Worm (Caenorhabditis elegans): ENCODE results near the gene aly-2.

aly-2 gene

ce11 chrIV:9198136-9198535 lies 50.9 kb downstream of the aly-2 start:
- no peak for TF ChIP-seq ceh-8 (GFP tag; optimal IDR thresholded peaks at IDR 0.05)
- peak in 2 of 3 experiments; percentile 27 to 37 for TF ChIP-seq dpl-1 (GFP tag; optimal IDR thresholded peaks at IDR 0.05)
- peak; percentile 74 for TF ChIP-seq C16A3.4 (tag; optimal IDR thresholded peaks at IDR 0.05)
- TF ChIP-seq aha-1 (tag; optimal IDR thresholded peaks at IDR 0.05), result no peak
- no peak for TF ChIP-seq unc-30 (tag; optimal IDR thresholded peaks at IDR 0.05)
- peak; percentile 49 for TF ChIP-seq grh-1 (GFP tag; IDR thresholded peaks at IDR 0.05)
- TF ChIP-seq ets-5 (GFP tag; IDR thresholded peaks at IDR 0.05), result no peak
- peak; percentile 77 for TF ChIP-seq elt-2 (tag; optimal IDR thresholded peaks at IDR 0.05)
- TF ChIP-seq jun-1 (tag; optimal IDR thresholded peaks at IDR 0.05), result no peak
- TF ChIP-seq zag-1 (tag; optimal IDR thresholded peaks at IDR 0.05), result no peak
- peak; percentile 34 for TF ChIP-seq irx-1 (tag; optimal IDR thresholded peaks at IDR 0.05)
- TF ChIP-seq Y116A8C.19 (tag; optimal IDR thresholded peaks at IDR 0.05; ENCODE audit: borderline replicate concordance), result no peak
- TF ChIP-seq mep-1 (tag; optimal IDR thresholded peaks at IDR 0.05), result peak; percentile 72
- TF ChIP-seq C04F5.9 (tag; optimal IDR thresholded peaks at IDR 0.05), result no peak
- no peak for TF ChIP-seq isw-1 (GFP tag; IDR thresholded peaks at IDR 0.05)
- peak; percentile 88 for TF ChIP-seq snu-23 (GFP tag; optimal IDR thresholded peaks at IDR 0.05)
- TF ChIP-seq unc-98 (GFP tag; IDR thresholded peaks at IDR 0.05), result no peak
- TF ChIP-seq nhr-20 (tag; optimal IDR thresholded peaks at IDR 0.05), result peak; percentile 92
- TF ChIP-seq swsn-7 (tag; optimal IDR thresholded peaks at IDR 0.05), result peak; percentile 34
- peak in 1 of 2 experiments; percentile 85 for TF ChIP-seq lin-35 (GFP tag; optimal IDR thresholded peaks at IDR 0.05)
- TF ChIP-seq dsc-1 (tag; optimal IDR thresholded peaks at IDR 0.05), result no peak
- TF ChIP-seq F16B12.6 (tag; optimal IDR thresholded peaks at IDR 0.05), result no peak
- TF ChIP-seq alr-1 (tag; optimal IDR thresholded peaks at IDR 0.05; ENCODE audit: borderline replicate concordance), result no peak
- TF ChIP-seq ceh-82 (tag; optimal IDR thresholded peaks at IDR 0.05), result no peak
- no peak for TF ChIP-seq ceh-90 (tag; optimal IDR thresholded peaks at IDR 0.05)
- TF ChIP-seq blmp-1 (tag; optimal IDR thresholded peaks at IDR 0.05), result peak; percentile 93
- no peak for TF ChIP-seq rnt-1 (tag; optimal IDR thresholded peaks at IDR 0.05)
- peak; percentile 74 for TF ChIP-seq tbx-2 (tag; optimal IDR thresholded peaks at IDR 0.05)
- no peak for TF ChIP-seq C34B4.2 (tag; optimal IDR thresholded peaks at IDR 0.05)
- no peak for TF ChIP-seq nhr-76 (tag; optimal IDR thresholded peaks at IDR 0.05)
- TF ChIP-seq mab-9 (GFP tag; IDR thresholded peaks at IDR 0.05), result no peak
- peak; percentile 60 for TF ChIP-seq fos-1 (tag; optimal IDR thresholded peaks at IDR 0.05)
- TF ChIP-seq nhr-19 (GFP tag; conservative IDR thresholded peaks at IDR 0.05), result peak; percentile 84
- no peak for TF ChIP-seq nhr-11 (tag; optimal IDR thresholded peaks at IDR 0.05)
- TF ChIP-seq nhr-85 (tag), result peak; percentile 97
- no peak for TF ChIP-seq ztf-11 (tag; optimal IDR thresholded peaks at IDR 0.05)
- TF ChIP-seq lsy-2 (tag; optimal IDR thresholded peaks at IDR 0.05), result peak; percentile 21 to 65
- no peak for TF ChIP-seq nhr-84 (tag; optimal IDR thresholded peaks at IDR 0.05)
- no peak for TF ChIP-seq snpc-4 (tag; optimal IDR thresholded peaks at IDR 0.05)
- peak; percentile 23 for TF ChIP-seq unc-130 (tag; optimal IDR thresholded peaks at IDR 0.05)
- TF ChIP-seq egl-13 (tag; optimal IDR thresholded peaks at IDR 0.05), result no peak
- no peak for TF ChIP-seq aly-2 (tag; optimal IDR thresholded peaks at IDR 0.05)
- peak in 1 of 2 experiments; percentile 78 for TF ChIP-seq mdl-1 (tag; optimal IDR thresholded peaks at IDR 0.05)
- peak; percentile 24 for TF ChIP-seq skn-1 (tag; optimal IDR thresholded peaks at IDR 0.05)
- no peak for TF ChIP-seq nhr-77 (tag; optimal IDR thresholded peaks at IDR 0.05)
- TF ChIP-seq nhr-71 (tag; optimal IDR thresholded peaks at IDR 0.05), result peak; percentile 90
- TF ChIP-seq fkh-10 (GFP tag; optimal IDR thresholded peaks at IDR 0.05), result no peak
- no peak for TF ChIP-seq pax-3 (tag; optimal IDR thresholded peaks at IDR 0.05)
- TF ChIP-seq tlp-1 (tag; optimal IDR thresholded peaks at IDR 0.05), result no peak
- no peak for TF ChIP-seq vab-15 (tag; optimal IDR thresholded peaks at IDR 0.05)
- TF ChIP-seq ceh-88 (GFP tag; IDR thresholded peaks at IDR 0.05), result no peak
- TF ChIP-seq nhr-28 (tag; optimal IDR thresholded peaks at IDR 0.05), result no peak
- no peak for TF ChIP-seq egl-27 (tag; optimal IDR thresholded peaks at IDR 0.05)
- peak; percentile 85 for TF ChIP-seq lin-14 (GFP tag; optimal IDR thresholded peaks at IDR 0.05)
